Worm (Caenorhabditis elegans): Measurements from ENCODE around the gene xbx-4.

DNA sequence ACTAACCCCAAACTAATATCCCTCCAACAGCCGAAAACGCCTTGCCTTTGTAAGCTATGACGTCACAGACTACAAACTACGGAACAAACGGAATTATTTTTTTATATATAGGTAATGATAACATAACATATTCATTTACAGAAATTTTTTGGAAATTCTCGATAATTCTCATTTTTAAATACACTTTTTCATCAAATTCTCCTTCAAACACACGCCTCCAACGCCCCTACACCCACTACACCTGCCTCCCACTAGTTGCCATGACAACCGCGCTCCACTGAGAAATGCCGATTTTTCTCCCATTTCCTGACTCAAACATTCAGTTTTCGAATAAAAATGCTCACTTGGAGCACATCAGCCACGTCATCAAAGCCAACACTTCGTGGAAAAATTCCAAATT, at the start of gene xbx-4:
- TF ChIP-seq hmg-4 (GFP tag; optimal IDR thresholded peaks at IDR 0.05): no peak
- no peak for TF ChIP-seq hmbx-1 (tag; optimal IDR thresholded peaks at IDR 0.05)
- TF ChIP-seq B0310.2 (tag; optimal IDR thresholded peaks at IDR 0.05): no peak
- TF ChIP-seq tbx-11 (GFP tag; IDR thresholded peaks at IDR 0.05): no peak
- TF ChIP-seq ama-1 (optimal IDR thresholded peaks at IDR 0.05): no peak
- no peak for TF ChIP-seq flt-1 (GFP tag; IDR thresholded peaks at IDR 0.05)
- TF ChIP-seq pes-1 (GFP tag; IDR thresholded peaks at IDR 0.05): no peak
